Fruit fly (Drosophila melanogaster): Measurements from ENCODE around the gene Sid.
A peak's percentile ranks its signal among the peaks of the same experiment; 100 is the strongest.

Sid gene

dm6 chr3R:28672134-28672533 is 1.6 kb downstream of the Sid start (continued):
- peak; percentile 84 for TF ChIP-seq jumu (GFP tag; optimal IDR thresholded peaks at IDR 0.05)
- TF ChIP-seq gt (GFP tag; IDR thresholded peaks at IDR 0.05), result peak; percentile 66
- TF ChIP-seq nmo (GFP tag; optimal IDR thresholded peaks at IDR 0.05), result peak; percentile 82
- TF ChIP-seq NK7.1 (GFP tag; optimal IDR thresholded peaks at IDR 0.05), result peak; percentile 86
- peak; percentile 96 for TF ChIP-seq CG17912 (GFP tag; optimal IDR thresholded peaks at IDR 0.05)
- peak; percentile 67 for TF ChIP-seq CG7786 (GFP tag; optimal IDR thresholded peaks at IDR 0.05)
- TF ChIP-seq CG2120 (GFP tag; optimal IDR thresholded peaks at IDR 0.05), result peak; percentile 84
- TF ChIP-seq CG12219 (GFP tag; optimal IDR thresholded peaks at IDR 0.05), result peak; percentile 63
- TF ChIP-seq ap (GFP tag; IDR thresholded peaks at IDR 0.05), result peak; percentile 69
- TF ChIP-seq CG8924 (tag; optimal IDR thresholded peaks at IDR 0.05), result no peak
- TF ChIP-seq Pdp1 (GFP tag; optimal IDR thresholded peaks at IDR 0.05), result peak in 1 of 2 experiments; percentile 90
- TF ChIP-seq CG13894 (tag; optimal IDR thresholded peaks at IDR 0.05), result no peak
- TF ChIP-seq mam (GFP tag; optimal IDR thresholded peaks at IDR 0.05), result peak; percentile 89
- no peak; the same call in 2 of the 3 replicates for TF ChIP-seq CG6791 (GFP tag; IDR thresholded peaks at IDR 0.05; ENCODE audit: partially characterized antibody)
- peak; percentile 90 for TF ChIP-seq Dbx (GFP tag; IDR thresholded peaks at IDR 0.05)
- TF ChIP-seq amos (GFP tag; IDR thresholded peaks at IDR 0.05; ENCODE audit: partially characterized antibody), result no peak; the same call in 1 of the 2 replicates
- TF ChIP-seq CG10654 (GFP tag; optimal IDR thresholded peaks at IDR 0.05), result peak; percentile 82
- TF ChIP-seq Fer3 (tag; optimal IDR thresholded peaks at IDR 0.05), result peak; percentile 87
- TF ChIP-seq CG3847 (GFP tag; IDR thresholded peaks at IDR 0.05), result peak; percentile 69
- TF ChIP-seq CG3407 (GFP tag; optimal IDR thresholded peaks at IDR 0.05), result peak; percentile 77
- peak; percentile 36 for TF ChIP-seq seq (GFP tag; IDR thresholded peaks at IDR 0.05)
- peak; percentile 64 for TF ChIP-seq TFAM (GFP tag; optimal IDR thresholded peaks at IDR 0.05)
- peak; percentile 27 for TF ChIP-seq grn (GFP tag; optimal IDR thresholded peaks at IDR 0.05)
- peak; percentile 53 for TF ChIP-seq CG14965 (GFP tag; optimal IDR thresholded peaks at IDR 0.05; ENCODE audit: borderline replicate concordance)
- TF ChIP-seq CG33213 (GFP tag; optimal IDR thresholded peaks at IDR 0.05), result peak; percentile 92
- peak; percentile 90 for TF ChIP-seq CG17359 (tag; optimal IDR thresholded peaks at IDR 0.05)
- peak; percentile 76 for TF ChIP-seq trem (tag; optimal IDR thresholded peaks at IDR 0.05)
- peak; percentile 78 for TF ChIP-seq CG11398 (GFP tag; optimal IDR thresholded peaks at IDR 0.05)
- TF ChIP-seq Ravus (GFP tag; IDR thresholded peaks at IDR 0.05), result no peak
- TF ChIP-seq Hr3 (GFP tag; optimal IDR thresholded peaks at IDR 0.05), result peak; percentile 88
- peak; percentile 49 for TF ChIP-seq Sry-β (GFP tag; optimal IDR thresholded peaks at IDR 0.05)
- TF ChIP-seq CG8765 (GFP tag; IDR thresholded peaks at IDR 0.05), result peak; percentile 31; the same call in 1 of the 2 replicates
- TF ChIP-seq CG3281 (GFP tag; optimal IDR thresholded peaks at IDR 0.05), result peak; percentile 49
- peak; percentile 55 for TF ChIP-seq kay (GFP tag; optimal IDR thresholded peaks at IDR 0.05)
- peak; percentile 86 for TF ChIP-seq Optix (GFP tag; IDR thresholded peaks at IDR 0.05)
- TF ChIP-seq CG10462 (GFP tag; optimal IDR thresholded peaks at IDR 0.05), result peak; percentile 51
- peak; percentile 89 for TF ChIP-seq Atf-2 (GFP tag; optimal IDR thresholded peaks at IDR 0.05)
- no peak; the same call in 1 of the 2 replicates for TF ChIP-seq chm (GFP tag; IDR thresholded peaks at IDR 0.05)
- peak; percentile 84 for TF ChIP-seq CG1602 (GFP tag; optimal IDR thresholded peaks at IDR 0.05)
- TF ChIP-seq Sox102F (GFP tag; optimal IDR thresholded peaks at IDR 0.05), result peak; percentile 89
- TF ChIP-seq GATAe (GFP tag; conservative IDR thresholded peaks at IDR 0.05), result no peak
- peak; percentile 84 for TF ChIP-seq Hmr (GFP tag; optimal IDR thresholded peaks at IDR 0.05)
- TF ChIP-seq D (optimal IDR thresholded peaks at IDR 0.05), result no peak
- TF ChIP-seq D (GFP tag; optimal IDR thresholded peaks at IDR 0.05), result peak; percentile 75
- TF ChIP-seq so (GFP tag; IDR thresholded peaks at IDR 0.05), result no peak
- peak; percentile 82 for TF ChIP-seq zen (tag; optimal IDR thresholded peaks at IDR 0.05)
- TF ChIP-seq CG14710 (tag; optimal IDR thresholded peaks at IDR 0.05), result no peak
- peak; percentile 86 for TF ChIP-seq HLHmδ (GFP tag; optimal IDR thresholded peaks at IDR 0.05)
- peak; percentile 52 for TF ChIP-seq Gsc (GFP tag; IDR thresholded peaks at IDR 0.05)
- peak; percentile 28 for TF ChIP-seq YL-1 (GFP tag; optimal IDR thresholded peaks at IDR 0.05)
- peak; percentile 65 for TF ChIP-seq Ssrp (tag; optimal IDR thresholded peaks at IDR 0.05)
